Fruit fly (Drosophila melanogaster): ENCODE results near the gene CG12576.

CG12576 gene

dm6 chrX:22456180-22456948 lies 25.8 kb downstream of the CG12576 start (continued):
- TF ChIP-seq CG18476 (GFP tag; optimal IDR thresholded peaks at IDR 0.05): no peak
- TF ChIP-seq sima (GFP tag; optimal IDR thresholded peaks at IDR 0.05): no peak
- no peak for TF ChIP-seq CG12391 (tag; optimal IDR thresholded peaks at IDR 0.05)
- peak; percentile 46; the same call in 1 of the 2 replicates for TF ChIP-seq CG4360 (GFP tag; IDR thresholded peaks at IDR 0.05)
- no peak for TF ChIP-seq dmrt11E (tag; optimal IDR thresholded peaks at IDR 0.05)
- peak; percentile 67 for TF ChIP-seq onecut (GFP tag; IDR thresholded peaks at IDR 0.05)

dm6 chrX:22455509-22456179 lies 26.5 kb downstream of the CG12576 start, which contains the start of gene Usp2:
Usp2 (plus strand) TSS chrX:22455803.
- TF ChIP-seq vfl (GFP tag; optimal IDR thresholded peaks at IDR 0.05) (no peak), gro (GFP tag; optimal IDR thresholded peaks at IDR 0.05) (peak; percentile 11), CTCF (GFP tag; optimal IDR thresholded peaks at IDR 0.05) (peak; percentile 9), bigmax (GFP tag; optimal IDR thresholded peaks at IDR 0.05) (peak; percentile 84), CG13775 (GFP tag; optimal IDR thresholded peaks at IDR 0.05) (no peak), bbx (GFP tag; IDR thresholded peaks at IDR 0.05; ENCODE audit: partially characterized antibody) (peak; percentile 74), CG3995 (GFP tag; optimal IDR thresholded peaks at IDR 0.05) (peak; percentile 96), scrt (GFP tag; optimal IDR thresholded peaks at IDR 0.05) (no peak), Camta (GFP tag; optimal IDR thresholded peaks at IDR 0.05) (no peak), Doc3 (GFP tag; IDR thresholded peaks at IDR 0.05; ENCODE audit: partially characterized antibody) (0 out of 3 replicates have a peak, but pooled peaks have one; percentile 11), sima (GFP tag; optimal IDR thresholded peaks at IDR 0.05) (no peak), CG2129 (GFP tag; IDR thresholded peaks at IDR 0.05; ENCODE audit: partially characterized antibody) (peak; percentile 27; the same call in 1 of the 2 replicates), CG6765 (GFP tag; optimal IDR thresholded peaks at IDR 0.05) (no peak), CG12391 (tag; optimal IDR thresholded peaks at IDR 0.05) (no peak), CG9727 (GFP tag; optimal IDR thresholded peaks at IDR 0.05) (no peak), dpn (GFP tag; optimal IDR thresholded peaks at IDR 0.05) (peak in 1 of 2 experiments; percentile 12), CG15514 (GFP tag; optimal IDR thresholded peaks at IDR 0.05) (peak; percentile 58), CG10209 (GFP tag; optimal IDR thresholded peaks at IDR 0.05) (no peak), Mes4 (GFP tag; optimal IDR thresholded peaks at IDR 0.05) (no peak), cg (GFP tag; optimal IDR thresholded peaks at IDR 0.05) (no peak), lola (GFP tag; optimal IDR thresholded peaks at IDR 0.05) (peak in 1 of 3 experiments; percentile 52), Meics (GFP tag; optimal IDR thresholded peaks at IDR 0.05) (no peak), CG6791 (GFP tag; IDR thresholded peaks at IDR 0.05; ENCODE audit: partially characterized antibody) (peak; percentile 79), CG9215 (GFP tag; IDR thresholded peaks at IDR 0.05) (no peak), CG12155 (GFP tag; optimal IDR thresholded peaks at IDR 0.05) (no peak), peb (GFP tag; IDR thresholded peaks at IDR 0.05) (no peak), C15 (GFP tag; IDR thresholded peaks at IDR 0.05) (no peak), CG3163 (GFP tag; optimal IDR thresholded peaks at IDR 0.05) (no peak), wek (GFP tag; optimal IDR thresholded peaks at IDR 0.05) (no peak), prd (optimal IDR thresholded peaks at IDR 0.05) (no peak), prd (GFP tag; IDR thresholded peaks at IDR 0.05) (peak; percentile 36; the same call in 2 of the 3 replicates), gfzf (GFP tag; optimal IDR thresholded peaks at IDR 0.05) (peak; percentile 88), CG8290 (GFP tag; optimal IDR thresholded peaks at IDR 0.05) (peak; percentile 8), CG8290 (tag; optimal IDR thresholded peaks at IDR 0.05) (peak in 1 of 2 experiments; percentile 34), chinmo (GFP tag; IDR thresholded peaks at IDR 0.05; ENCODE audit: partially characterized antibody) (0 out of 4 replicates have a peak, but pooled peaks have one; percentile 46), CG1602 (GFP tag; optimal IDR thresholded peaks at IDR 0.05) (no peak), klu (GFP tag; IDR thresholded peaks at IDR 0.05) (no peak), NC2α (GFP tag; optimal IDR thresholded peaks at IDR 0.05) (no peak), chm (GFP tag; IDR thresholded peaks at IDR 0.05) (0 out of 2 replicates have a peak, but pooled peaks have one; percentile 12), CG6813 (GFP tag; optimal IDR thresholded peaks at IDR 0.05) (no peak), Trl (optimal IDR thresholded peaks at IDR 0.05) (no peak), Trl (GFP tag; optimal IDR thresholded peaks at IDR 0.05) (peak; percentile 8), HmgD (GFP tag; optimal IDR thresholded peaks at IDR 0.05) (peak; percentile 64)

All from whole organism, embryonic.